Fruit fly (Drosophila melanogaster) whole organism, embryonic: Measurements from ENCODE around the gene IntS2.

ENCODE experiments used
- B-H1 ChIP-seq: fragments of 200-800 bp; sonication (Bioruptor generic); IDR thresholded peaks from 3 replicates; pipeline ENCODE4 v1.3.6; 2022; ENCODE audit warnings: missing biosample characterization, missing genetic modification characterization
- B-H2 ChIP-seq: fragments of 200-800 bp; sonication (Bioruptor generic); optimal IDR thresholded peaks from 2 replicates; lab custom pipeline; 2018; ENCODE audit warnings: missing biosample characterization, mild to moderate bottlenecking, missing genetic modification characterization
- Bgb ChIP-seq: fragments of 200-800 bp; sonication (Bioruptor generic); IDR thresholded peaks from 2 replicates; pipeline ENCODE4 v1.3.6; 2022; ENCODE audit warnings: missing biosample characterization, missing genetic modification characterization; ENCODE audit not compliant: partially characterized antibody
- BtbVII ChIP-seq: fragments of 200-800 bp; sonication (Bioruptor generic); optimal IDR thresholded peaks from 3 replicates; lab custom pipeline; 2017; ENCODE audit warnings: missing biosample characterization, mild to moderate bottlenecking, missing genetic modification characterization
- CG10366 ChIP-seq: fragments of 200-800 bp; sonication (Bioruptor generic); IDR thresholded peaks from 2 replicates; pipeline ENCODE4 v1.3.6; 2022; ENCODE audit warnings: missing biosample characterization, missing genetic modification characterization
- CG11560 ChIP-seq: fragments of 200-800 bp; sonication (Bioruptor generic); IDR thresholded peaks from 3 replicates; pipeline ENCODE4 v1.3.6; 2022; ENCODE audit warnings: missing biosample characterization, missing genetic modification characterization
- CG11695 ChIP-seq: fragments of 200-800 bp; sonication (Bioruptor generic); IDR thresholded peaks from 3 replicates; pipeline ENCODE4 v1.3.6; 2022; ENCODE audit warnings: missing biosample characterization, missing genetic modification characterization
- CG12071 ChIP-seq: fragments of 200-800 bp; sonication (Bioruptor generic); optimal IDR thresholded peaks from 3 replicates; lab custom pipeline; 2018; ENCODE audit warnings: missing biosample characterization, mild to moderate bottlenecking, missing genetic modification characterization
- CG14965 ChIP-seq: fragments of 200-800 bp; sonication (Bioruptor generic); optimal IDR thresholded peaks from 2 replicates; lab custom pipeline; 2016; ENCODE audit warnings: missing biosample characterization, missing genetic modification characterization, borderline replicate concordance
- CG15479 ChIP-seq: fragments of 200-800 bp; sonication (Bioruptor generic); optimal IDR thresholded peaks from 3 replicates; lab custom pipeline; 2019; ENCODE audit warnings: missing biosample characterization, mild to moderate bottlenecking, missing genetic modification characterization, moderate library complexity
- CG16863 ChIP-seq: fragments of 200-800 bp; sonication (Bioruptor generic); optimal IDR thresholded peaks from 3 replicates; lab custom pipeline; 2016; ENCODE audit warnings: missing biosample characterization, missing genetic modification characterization
- CG17359 ChIP-seq: fragments of 200-800 bp; sonication (Bioruptor generic); optimal IDR thresholded peaks from 3 replicates; lab custom pipeline; 2018; ENCODE audit warnings: missing biosample characterization, mild to moderate bottlenecking, missing genetic modification characterization, moderate library complexity
- CG30020 ChIP-seq: fragments of 200-800 bp; optimal IDR thresholded peaks from 2 replicates; lab custom pipeline; 2019; ENCODE audit warnings: missing biosample characterization, mild to moderate bottlenecking, missing genetic modification characterization, moderate library complexity
- CG31224 ChIP-seq: fragments of 200-800 bp; sonication (Bioruptor generic); IDR thresholded peaks from 2 replicates; pipeline ENCODE4 v1.3.6; 2022; ENCODE audit warnings: missing biosample characterization, missing genetic modification characterization
- CG33213 ChIP-seq: fragments of 200-800 bp; sonication (Bioruptor generic); optimal IDR thresholded peaks from 3 replicates; lab custom pipeline; 2016; ENCODE audit warnings: missing biosample characterization, missing genetic modification characterization
- CG34422 ChIP-seq: fragments of 200-800 bp; sonication (Bioruptor generic); IDR thresholded peaks from 3 replicates; pipeline ENCODE4 v1.3.6; 2022; ENCODE audit warnings: missing biosample characterization, missing genetic modification characterization
- CG4424 ChIP-seq: fragments of 200-800 bp; sonication (Bioruptor generic); optimal IDR thresholded peaks from 3 replicates; lab custom pipeline; 2016; ENCODE audit warnings: missing biosample characterization, missing genetic modification characterization
- CG6689 ChIP-seq: fragments of 200-800 bp; sonication (Bioruptor generic); IDR thresholded peaks from 2 replicates; pipeline ENCODE4 v1.3.6; 2022; ENCODE audit warnings: missing biosample characterization, missing genetic modification characterization
- CG6765 ChIP-seq: fragments of 200-800 bp; sonication (Bioruptor generic); optimal IDR thresholded peaks from 3 replicates; lab custom pipeline; 2017; ENCODE audit warnings: missing biosample characterization, mild to moderate bottlenecking, missing genetic modification characterization
- CG7963 ChIP-seq: fragments of 200-800 bp; sonication (Bioruptor generic); IDR thresholded peaks from 3 replicates; pipeline ENCODE4 v1.3.6; 2022; ENCODE audit warnings: missing biosample characterization, missing genetic modification characterization; ENCODE audit not compliant: partially characterized antibody
- CkIIα-i1 ChIP-seq: fragments of 200-800 bp; sonication (Bioruptor generic); IDR thresholded peaks from 2 replicates; pipeline ENCODE4 v1.3.6; 2022; ENCODE audit warnings: missing biosample characterization, missing genetic modification characterization
- Dip3 ChIP-seq: fragments of 200-800 bp; sonication (Bioruptor generic); optimal IDR thresholded peaks from 3 replicates; lab custom pipeline; 2016; ENCODE audit warnings: missing biosample characterization, missing genetic modification characterization
- E2f2 ChIP-seq: fragments of 200-800 bp; sonication (Bioruptor generic); IDR thresholded peaks from 2 replicates; pipeline ENCODE4 v1.3.6; 2022; ENCODE audit warnings: missing biosample characterization, missing genetic modification characterization
- Eip74EF ChIP-seq, 2 experiments: fragments of 200-800 bp in 1 of 2; fragments of >200 bp in 1 of 2; sonication (Bioruptor generic) in 1 of 2; optimal IDR thresholded peaks; 2 replicates each; lab custom pipeline; 2017 to 2019; ENCODE audit warnings: missing biosample characterization in 2 of 2, missing genetic modification characterization in 2 of 2, mild to moderate bottlenecking in 1 of 2, moderate library complexity in 1 of 2
- Ets97D ChIP-seq: fragments of 200-800 bp; sonication (Bioruptor generic); optimal IDR thresholded peaks from 3 replicates; lab custom pipeline; 2016; ENCODE audit warnings: missing biosample characterization, missing genetic modification characterization
- Hr51 ChIP-seq, 2 experiments: fragments of 200-800 bp; sonication (Bioruptor generic); optimal IDR thresholded peaks; 2 replicates in 1 of 2; 3 replicates in 1 of 2; lab custom pipeline; 2016 to 2018; ENCODE audit warnings: missing biosample characterization in 2 of 2, missing genetic modification characterization in 2 of 2, mild to moderate bottlenecking in 1 of 2, moderate library complexity in 1 of 2
- MESR4 ChIP-seq: fragments of 200-800 bp; sonication (Bioruptor generic); optimal IDR thresholded peaks from 2 replicates; lab custom pipeline; 2018; ENCODE audit warnings: missing biosample characterization, mild to moderate bottlenecking, missing genetic modification characterization, moderate library complexity
- Meics ChIP-seq: fragments of 200-800 bp; sonication (Bioruptor generic); optimal IDR thresholded peaks from 2 replicates; lab custom pipeline; 2017; ENCODE audit warnings: missing biosample characterization, mild to moderate bottlenecking, missing genetic modification characterization
- Rfx ChIP-seq: fragments of 200-800 bp; sonication (Bioruptor generic); IDR thresholded peaks from 2 replicates; pipeline ENCODE4 v1.3.6; 2022; ENCODE audit warnings: missing biosample characterization, missing genetic modification characterization
- Ssrp ChIP-seq: fragments of 200-800 bp; sonication (Bioruptor generic); optimal IDR thresholded peaks from 2 replicates; lab custom pipeline; 2018; ENCODE audit warnings: missing biosample characterization, mild to moderate bottlenecking, missing genetic modification characterization, moderate library complexity
- ato ChIP-seq: fragments of 200-800 bp; sonication (Bioruptor generic); IDR thresholded peaks from 2 replicates; pipeline ENCODE4 v1.3.6; 2022; ENCODE audit warnings: missing biosample characterization, missing genetic modification characterization; ENCODE audit not compliant: partially characterized antibody
- crc ChIP-seq: fragments of 200-800 bp; sonication (Bioruptor generic); optimal IDR thresholded peaks from 2 replicates; lab custom pipeline; 2016; ENCODE audit warnings: missing biosample characterization, missing genetic modification characterization
- crol ChIP-seq: fragments of 200-800 bp; sonication (Bioruptor generic); IDR thresholded peaks from 2 replicates; pipeline ENCODE4 v1.3.6; 2022; ENCODE audit warnings: missing biosample characterization, missing genetic modification characterization
- dmrt11E ChIP-seq: fragments of 200-800 bp; sonication (Bioruptor generic); optimal IDR thresholded peaks from 3 replicates; lab custom pipeline; 2018; ENCODE audit warnings: missing biosample characterization, mild to moderate bottlenecking, missing genetic modification characterization, moderate library complexity
- dysf ChIP-seq: fragments of 200-800 bp; sonication (Bioruptor generic); IDR thresholded peaks from 3 replicates; pipeline ENCODE4 v1.3.6; 2022; ENCODE audit warnings: missing biosample characterization, missing genetic modification characterization
- ems ChIP-seq: fragments of 200-800 bp; sonication (Bioruptor generic); optimal IDR thresholded peaks from 3 replicates; lab custom pipeline; 2016; ENCODE audit warnings: missing biosample characterization, missing genetic modification characterization
- en ChIP-seq: fragments of 200-800 bp; sonication (Bioruptor generic); optimal IDR thresholded peaks from 2 replicates; lab custom pipeline; 2016; ENCODE audit warnings: missing biosample characterization, missing genetic modification characterization
- fd102C ChIP-seq: fragments of 200-800 bp; sonication (Bioruptor generic); optimal IDR thresholded peaks from 2 replicates; lab custom pipeline; 2018; ENCODE audit warnings: missing biosample characterization, mild to moderate bottlenecking, missing genetic modification characterization, moderate library complexity
- gcm2 ChIP-seq: fragments of 200-800 bp; sonication (Bioruptor generic); optimal IDR thresholded peaks from 2 replicates; lab custom pipeline; 2016; ENCODE audit warnings: missing biosample characterization, missing genetic modification characterization
- gt ChIP-seq: fragments of 200-800 bp; sonication (Bioruptor generic); IDR thresholded peaks from 2 replicates; pipeline ENCODE4 v1.3.6; 2022; ENCODE audit warnings: missing biosample characterization, missing genetic modification characterization
- insv ChIP-seq, 2 experiments: fragments of 200-800 bp; sonication (Bioruptor generic); optimal IDR thresholded peaks; 3 replicates each; lab custom pipeline; 2016 to 2018; ENCODE audit warnings: missing biosample characterization in 2 of 2, missing genetic modification characterization in 2 of 2
- org-1 ChIP-seq: fragments of 200-800 bp; sonication (Bioruptor generic); optimal IDR thresholded peaks from 2 replicates; lab custom pipeline; 2017; ENCODE audit warnings: missing biosample characterization, missing genetic modification characterization
- sug ChIP-seq: fragments of 200-800 bp; optimal IDR thresholded peaks from 2 replicates; lab custom pipeline; 2019; ENCODE audit warnings: missing biosample characterization, mild to moderate bottlenecking, missing genetic modification characterization, moderate library complexity
- tap ChIP-seq: fragments of 200-800 bp; optimal IDR thresholded peaks from 3 replicates; lab custom pipeline; 2019; ENCODE audit warnings: missing biosample characterization, mild to moderate bottlenecking, missing genetic modification characterization, moderate library complexity
- tio ChIP-seq: fragments of 200-800 bp; sonication (Bioruptor generic); optimal IDR thresholded peaks from 2 replicates; lab custom pipeline; 2017; ENCODE audit warnings: missing biosample characterization, missing genetic modification characterization, inconsistent platforms
- unpg ChIP-seq: fragments of 200-800 bp; sonication (Bioruptor generic); optimal IDR thresholded peaks from 3 replicates; lab custom pipeline; 2018; ENCODE audit warnings: missing biosample characterization, mild to moderate bottlenecking, missing genetic modification characterization, moderate library complexity
- wek ChIP-seq: fragments of 200-800 bp; sonication (Bioruptor generic); optimal IDR thresholded peaks from 3 replicates; lab custom pipeline; 2018; ENCODE audit warnings: missing biosample characterization, mild to moderate bottlenecking, missing genetic modification characterization, moderate library complexity
- zen2 ChIP-seq: fragments of 200-800 bp; sonication (Bioruptor generic); IDR thresholded peaks from 3 replicates; pipeline ENCODE4 v1.3.6; 2022; ENCODE audit warnings: missing biosample characterization, missing genetic modification characterization; ENCODE audit not compliant: partially characterized antibody

The IntS2 gene

DNA sequence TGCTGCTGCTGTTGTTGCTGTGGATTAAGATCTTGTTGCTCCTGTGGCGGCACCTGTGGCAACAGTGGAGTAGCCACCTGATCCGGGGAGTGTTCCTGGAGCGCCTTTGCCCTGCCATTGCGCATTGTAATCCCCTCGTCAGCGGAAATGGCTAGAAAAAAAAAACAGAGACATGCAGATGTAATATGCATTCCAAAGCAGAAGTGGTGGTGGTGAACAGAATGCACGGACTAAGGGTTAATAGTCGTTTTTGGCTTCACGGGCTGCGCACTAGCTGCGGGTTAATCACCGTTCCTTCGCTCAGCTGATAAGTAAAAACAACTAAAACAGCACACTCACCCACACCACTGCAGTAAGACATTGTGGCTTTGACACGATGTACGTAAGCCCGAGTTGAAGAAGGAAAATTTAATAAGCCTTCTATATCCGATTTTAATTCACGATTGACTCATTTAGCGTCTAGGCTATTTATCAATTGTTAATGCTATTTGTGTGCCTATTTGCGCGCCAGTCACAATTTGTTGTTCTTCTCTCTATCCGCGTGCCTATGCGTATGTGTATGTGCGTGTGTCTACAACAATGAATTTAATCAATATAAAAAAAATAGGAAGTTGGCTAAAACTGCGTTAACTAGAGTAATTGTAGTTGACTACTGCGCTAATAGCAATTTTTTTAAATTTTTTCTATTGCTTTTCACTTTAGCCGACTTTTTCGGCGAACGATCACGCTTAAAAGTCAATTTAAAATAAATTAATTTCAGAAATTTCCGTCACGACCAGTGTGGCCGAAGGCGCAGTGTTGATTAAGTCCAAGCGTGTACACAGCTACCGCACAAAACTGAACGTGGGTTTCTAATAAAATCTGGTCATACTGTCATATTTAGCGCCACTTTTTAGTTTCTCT is 29.3 kb downstream of the IntS2 start, which contains the start of gene stas (continued):
- TF ChIP-seq Meics (GFP tag; lab: Kevin White, UChicago), result peak; percentile 24
- no peak for TF ChIP-seq en (GFP tag; lab: Kevin White, UChicago)
- TF ChIP-seq crol, result no peak
- TF ChIP-seq B-H2 (GFP tag; lab: Kevin White, UChicago), result no peak
- TF ChIP-seq CG16863 (GFP tag; lab: Kevin White, UChicago), result no peak
- no peak for TF ChIP-seq gcm2 (GFP tag; lab: Kevin White, UChicago)
- TF ChIP-seq org-1 (GFP tag; lab: Kevin White, UChicago), result no peak
- TF ChIP-seq CG31224 (GFP tag; lab: Robert Waterston, UW), result no peak
- peak in 1 of 2 experiments; percentile 4 for TF ChIP-seq Hr51 (GFP tag; optimal IDR thresholded peaks at IDR 0.05; lab: Kevin White, UChicago)
- no peak for TF ChIP-seq CG14965
- no peak for TF ChIP-seq tap (tag; lab: Kevin White, UChicago)
- TF ChIP-seq Ssrp (tag; lab: Kevin White, UChicago), result no peak
- TF ChIP-seq fd102C (GFP tag; lab: Kevin White, UChicago), result no peak
- TF ChIP-seq unpg (GFP tag; lab: Kevin White, UChicago), result peak; percentile 2
- TF ChIP-seq CG4424 (GFP tag; lab: Kevin White, UChicago), result no peak
- TF ChIP-seq crc (GFP tag; lab: Kevin White, UChicago), result no peak
- peak; percentile 47; the same call in 1 of the 2 replicates for TF ChIP-seq Rfx (GFP tag; lab: Robert Waterston, UW)
- TF ChIP-seq Eip74EF (GFP tag; optimal IDR thresholded peaks at IDR 0.05; lab: Kevin White, UChicago), result peak in 1 of 2 experiments; percentile 38
- TF ChIP-seq CG15479 (GFP tag; lab: Kevin White, UChicago), result no peak
- no peak for TF ChIP-seq tio (GFP tag; lab: Kevin White, UChicago)
- peak; percentile 8 for TF ChIP-seq CG17359 (tag; lab: Kevin White, UChicago)
- no peak for TF ChIP-seq dysf
- TF ChIP-seq Dip3 (GFP tag; lab: Kevin White, UChicago), result no peak
- no peak for TF ChIP-seq CG7963 (GFP tag; lab: Robert Waterston, UW)
- TF ChIP-seq gt (GFP tag; lab: Robert Waterston, UW), result no peak
- peak; percentile 86 for TF ChIP-seq E2f2
- no peak for TF ChIP-seq CG11695 (GFP tag; lab: Robert Waterston, UW)
- TF ChIP-seq ato (GFP tag; lab: Robert Waterston, UW), result no peak
- TF ChIP-seq CG30020 (tag; lab: Kevin White, UChicago), result peak; percentile 7
- TF ChIP-seq zen2 (GFP tag; lab: Robert Waterston, UW), result no peak
- peak; percentile 42; the same call in 1 of the 3 replicates for TF ChIP-seq CG34422 (GFP tag; lab: Robert Waterston, UW)
- no peak for TF ChIP-seq CkIIα-i1 (GFP tag; lab: Robert Waterston, UW)
- peak; percentile 53; the same call in 1 of the 2 replicates for TF ChIP-seq Bgb
- TF ChIP-seq CG12071 (GFP tag; lab: Kevin White, UChicago), result no peak
- TF ChIP-seq CG6689 (GFP tag; lab: Robert Waterston, UW), result no peak
- TF ChIP-seq CG33213 (GFP tag; lab: Kevin White, UChicago), result peak; percentile 16
- TF ChIP-seq CG10366 (GFP tag; lab: Robert Waterston, UW), result no peak
- no peak for TF ChIP-seq B-H1 (GFP tag; lab: Robert Waterston, UW)
- peak; percentile 46 for TF ChIP-seq Ets97D (GFP tag; lab: Kevin White, UChicago)
- no peak for TF ChIP-seq wek
- TF ChIP-seq dmrt11E (tag; lab: Kevin White, UChicago), result no peak
- TF ChIP-seq BtbVII (GFP tag; lab: Kevin White, UChicago), result peak; percentile 32
- TF ChIP-seq CG11560 (tag; lab: Robert Waterston, UW), result no peak
- no peak for TF ChIP-seq ems
- peak; percentile 37 for TF ChIP-seq sug
- TF ChIP-seq insv (GFP tag; optimal IDR thresholded peaks at IDR 0.05; lab: Kevin White, UChicago), result no peak
- peak; percentile 57 for TF ChIP-seq CG6765 (GFP tag; lab: Kevin White, UChicago)
- peak; percentile 81 for TF ChIP-seq MESR4
